Fruit fly (Drosophila melanogaster): ENCODE measurements around the gene C15.

C15 gene

dm6 chr3R:21499131-21500036 is at the start of gene C15 (continued):
- TF ChIP-seq az2 (GFP tag; optimal IDR thresholded peaks at IDR 0.05) (no peak), Med (GFP tag) (peak; percentile 94), tap (tag; optimal IDR thresholded peaks at IDR 0.05) (no peak), mirr (GFP tag; optimal IDR thresholded peaks at IDR 0.05) (peak; percentile 36), zen (tag; optimal IDR thresholded peaks at IDR 0.05) (peak; percentile 88), sna (GFP tag; IDR thresholded peaks at IDR 0.05; ENCODE audit: partially characterized antibody) (0 out of 2 replicates have a peak, but pooled peaks have one; percentile 28), CG1024 (GFP tag; IDR thresholded peaks at IDR 0.05) (no peak), CG8765 (GFP tag; IDR thresholded peaks at IDR 0.05) (no peak), so (GFP tag; IDR thresholded peaks at IDR 0.05) (peak; percentile 65; the same call in 1 of the 3 replicates), onecut (GFP tag; IDR thresholded peaks at IDR 0.05) (no peak), D19B (GFP tag; optimal IDR thresholded peaks at IDR 0.05) (no peak), chn (GFP tag; optimal IDR thresholded peaks at IDR 0.05) (peak; percentile 17), CG18262 (tag; optimal IDR thresholded peaks at IDR 0.05) (no peak), CG3065 (GFP tag; optimal IDR thresholded peaks at IDR 0.05) (peak; percentile 10), pita (GFP tag; optimal IDR thresholded peaks at IDR 0.05) (no peak), Vsx1 (GFP tag; optimal IDR thresholded peaks at IDR 0.05) (peak; percentile 26), otp (GFP tag; IDR thresholded peaks at IDR 0.05) (peak; percentile 70; the same call in 1 of the 3 replicates), kni (GFP tag; optimal IDR thresholded peaks at IDR 0.05) (peak; percentile 52), HLH4C (GFP tag; IDR thresholded peaks at IDR 0.05; ENCODE audit: partially characterized antibody) (peak; percentile 14; the same call in 1 of the 3 replicates), CG13287 (GFP tag; IDR thresholded peaks at IDR 0.05; ENCODE audit: partially characterized antibody) (peak; percentile 59), CG34376 (GFP tag; optimal IDR thresholded peaks at IDR 0.05) (peak; percentile 13), CG15479 (GFP tag; optimal IDR thresholded peaks at IDR 0.05) (peak; percentile 50), nerfin-1 (tag; optimal IDR thresholded peaks at IDR 0.05) (no peak), esg (GFP tag; conservative IDR thresholded peaks at IDR 0.05) (no peak), Nf-YB (GFP tag; optimal IDR thresholded peaks at IDR 0.05) (peak; percentile 100), Nf-YC (tag; optimal IDR thresholded peaks at IDR 0.05) (peak; percentile 100), aop (GFP tag; IDR thresholded peaks at IDR 0.05) (0 out of 2 replicates have a peak, but pooled peaks have one; percentile 36), Dll (GFP tag; IDR thresholded peaks at IDR 0.05; ENCODE audit: partially characterized antibody) (peak; percentile 65; the same call in 2 of the 4 replicates), Abd-B (GFP tag; optimal IDR thresholded peaks at IDR 0.05) (no peak), Elba2 (GFP tag; optimal IDR thresholded peaks at IDR 0.05) (peak; percentile 65), caup (GFP tag; optimal IDR thresholded peaks at IDR 0.05; ENCODE audit: severe bottlenecking) (peak; percentile 41), HLHmδ (GFP tag; optimal IDR thresholded peaks at IDR 0.05) (peak; percentile 27), CG4854 (GFP tag; optimal IDR thresholded peaks at IDR 0.05) (peak; percentile 40), CG12236 (GFP tag; optimal IDR thresholded peaks at IDR 0.05) (no peak), CG6854 (GFP tag; optimal IDR thresholded peaks at IDR 0.05) (peak; percentile 2), ATbp (GFP tag; optimal IDR thresholded peaks at IDR 0.05) (peak; percentile 13), HLH54F (GFP tag; optimal IDR thresholded peaks at IDR 0.05) (no peak), CG7786 (GFP tag; optimal IDR thresholded peaks at IDR 0.05) (peak; percentile 29), Dbx (GFP tag; IDR thresholded peaks at IDR 0.05) (no peak), hkb (optimal IDR thresholded peaks at IDR 0.05) (no peak), hkb (GFP tag; IDR thresholded peaks at IDR 0.05) (peak; percentile 21; the same call in 1 of the 2 replicates), tll (GFP tag; optimal IDR thresholded peaks at IDR 0.05) (peak in 1 of 2 experiments; percentile 36), CrebB (tag; optimal IDR thresholded peaks at IDR 0.05) (no peak), CG17361 (GFP tag; IDR thresholded peaks at IDR 0.05) (no peak), CG1832 (GFP tag; optimal IDR thresholded peaks at IDR 0.05) (peak; percentile 95), Nf-YA (GFP tag; IDR thresholded peaks at IDR 0.05) (peak; percentile 96), z (GFP tag; IDR thresholded peaks at IDR 0.05) (peak; percentile 11; the same call in 1 of the 3 replicates)
